Fruit fly (Drosophila melanogaster) whole organism, wandering third instar larva: ENCODE data around the gene CG14443.

Experiments used
- Abd-B ChIP-seq: fragments of >200 bp; optimal IDR thresholded peaks from 2 replicates; lab custom pipeline; 2017; ENCODE audit warnings: missing biosample characterization, missing genetic modification characterization
- CG32264 ChIP-seq: fragments of 200-800 bp; sonication (Bioruptor generic); optimal IDR thresholded peaks from 2 replicates; lab custom pipeline; 2016; ENCODE audit warnings: missing biosample characterization, missing genetic modification characterization
- CG9705 ChIP-seq: fragments of 200-800 bp; sonication (Bioruptor generic); optimal IDR thresholded peaks from 2 replicates; lab custom pipeline; 2018; ENCODE audit warnings: missing biosample characterization, mild to moderate bottlenecking, missing genetic modification characterization
- CrebA ChIP-seq: fragments of 200-800 bp; sonication (Bioruptor generic); optimal IDR thresholded peaks from 2 replicates; lab custom pipeline; 2016; ENCODE audit warnings: missing biosample characterization, mild to moderate bottlenecking, missing genetic modification characterization, borderline replicate concordance
- Dfd ChIP-seq: fragments of >200 bp; optimal IDR thresholded peaks from 2 replicates; lab custom pipeline; 2017; ENCODE audit warnings: missing biosample characterization, missing genetic modification characterization
- Dif ChIP-seq: fragments of 200-275, 200-300 bp; sonication (Bioruptor generic); optimal IDR thresholded peaks from 2 replicates; lab custom pipeline; 2018; ENCODE audit warnings: missing biosample characterization, missing genetic modification characterization; ENCODE audit not compliant: partially characterized antibody
- GATAd ChIP-seq: sonication (Bioruptor generic); optimal IDR thresholded peaks from 2 replicates; lab custom pipeline; 2016; ENCODE audit warnings: missing biosample characterization, missing genetic modification characterization
- HLH106 ChIP-seq: fragments of 200-800 bp; optimal IDR thresholded peaks from 3 replicates; lab custom pipeline; 2019; ENCODE audit warnings: missing biosample characterization, mild to moderate bottlenecking, missing genetic modification characterization, moderate library complexity
- Hnf4 ChIP-seq: fragments of 200-800 bp; sonication (Bioruptor generic); optimal IDR thresholded peaks from 2 replicates; lab custom pipeline; 2016; ENCODE audit warnings: missing biosample characterization, mild to moderate bottlenecking, missing genetic modification characterization
- Hr78 ChIP-seq: fragments of >200 bp; optimal IDR thresholded peaks from 2 replicates; lab custom pipeline; 2017; ENCODE audit warnings: missing biosample characterization, missing genetic modification characterization
- Hr83 ChIP-seq: fragments of 200-300 bp; sonication (Bioruptor generic); optimal IDR thresholded peaks from 2 replicates; lab custom pipeline; 2016; ENCODE audit warnings: missing biosample characterization, mild to moderate bottlenecking, missing genetic modification characterization, moderate library complexity; ENCODE audit not compliant: poor library complexity, severe bottlenecking
- Jra ChIP-seq: sonication (Bioruptor generic); optimal IDR thresholded peaks from 2 replicates; lab custom pipeline; 2016; ENCODE audit warnings: missing biosample characterization, missing genetic modification characterization
- Mio ChIP-seq: sonication (Bioruptor generic); optimal IDR thresholded peaks from 2 replicates; lab custom pipeline; 2016; ENCODE audit warnings: missing biosample characterization, missing genetic modification characterization
- Myc ChIP-seq: fragments of >200 bp; optimal IDR thresholded peaks from 2 replicates; lab custom pipeline; 2017
- N ChIP-seq: fragments of >200 bp; optimal IDR thresholded peaks from 2 replicates; lab custom pipeline; 2018; ENCODE audit warnings: missing biosample characterization, missing external identifiers, missing genetic modification characterization
- OdsH ChIP-seq: fragments of 200-800 bp; sonication (Bioruptor generic); optimal IDR thresholded peaks from 2 replicates; lab custom pipeline; 2016; ENCODE audit warnings: missing biosample characterization, mild to moderate bottlenecking, missing genetic modification characterization
- Rel ChIP-seq, 2 experiments: fragments of 200-800 bp; sonication (Bioruptor generic) in 1 of 2; optimal IDR thresholded peaks; 2 replicates in 1 of 2; 3 replicates in 1 of 2; lab custom pipeline; 2016 to 2019; ENCODE audit warnings: mild to moderate bottlenecking in 2 of 2, missing biosample characterization in 2 of 2, missing genetic modification characterization in 2 of 2, moderate library complexity in 1 of 2
- Sp1 ChIP-seq: fragments of 200-800 bp; sonication (Bioruptor generic); optimal IDR thresholded peaks from 3 replicates; lab custom pipeline; 2019; ENCODE audit warnings: missing biosample characterization, mild to moderate bottlenecking, missing genetic modification characterization, moderate library complexity
- Vsx2 ChIP-seq: fragments of 200-300, 225-300 bp; sonication (Bioruptor generic); optimal IDR thresholded peaks from 2 replicates; lab custom pipeline; 2018; ENCODE audit warnings: missing biosample characterization, missing genetic modification characterization; ENCODE audit not compliant: partially characterized antibody
- br ChIP-seq: fragments of 200-800 bp; sonication (Bioruptor generic); optimal IDR thresholded peaks from 2 replicates; lab custom pipeline; 2016; ENCODE audit warnings: missing biosample characterization, missing genetic modification characterization
- brk ChIP-seq: fragments of 200-800 bp; sonication (Bioruptor generic); optimal IDR thresholded peaks from 2 replicates; lab custom pipeline; 2016; ENCODE audit warnings: missing biosample characterization, mild to moderate bottlenecking, missing genetic modification characterization
- dl ChIP-seq, 2 experiments: fragments of 175-275, 200-275 bp in 1 of 2; fragments of 200-275 bp in 1 of 2; sonication (Bioruptor generic); optimal IDR thresholded peaks; lab custom pipeline; 2018; ENCODE audit warnings: mild to moderate bottlenecking in 2 of 2, missing biosample characterization in 2 of 2, missing genetic modification characterization in 2 of 2, moderate library complexity in 2 of 2; ENCODE audit not compliant: partially characterized antibody in 2 of 2, insufficient read depth in 1 of 2
- dmrt93B ChIP-seq: fragments of 200-800 bp; sonication (Bioruptor generic); optimal IDR thresholded peaks from 2 replicates; lab custom pipeline; 2018; ENCODE audit warnings: missing biosample characterization, mild to moderate bottlenecking, missing genetic modification characterization
- dsf ChIP-seq: sonication (Bioruptor generic); optimal IDR thresholded peaks from 2 replicates; lab custom pipeline; 2016; ENCODE audit warnings: missing biosample characterization, missing genetic modification characterization, borderline replicate concordance
- ey ChIP-seq: fragments of 200-800 bp; sonication (Bioruptor generic); optimal IDR thresholded peaks from 2 replicates; lab custom pipeline; 2016; ENCODE audit warnings: missing biosample characterization, missing genetic modification characterization
- foxo ChIP-seq, 2 experiments: fragments of 200-800 bp; sonication (Bioruptor generic); optimal IDR thresholded peaks; 2 replicates in 1 of 2; 3 replicates in 1 of 2; lab custom pipeline; 2016 to 2017; ENCODE audit warnings: missing biosample characterization in 2 of 2, missing genetic modification characterization in 2 of 2
- fru ChIP-seq: fragments of 200-800 bp; sonication (Bioruptor generic); optimal IDR thresholded peaks from 3 replicates; lab custom pipeline; 2016; ENCODE audit warnings: missing biosample characterization, mild to moderate bottlenecking, missing genetic modification characterization
- h ChIP-seq: fragments of 200-800 bp; sonication (Bioruptor generic); optimal IDR thresholded peaks from 3 replicates; lab custom pipeline; 2016; ENCODE audit warnings: missing biosample characterization, mild to moderate bottlenecking, missing genetic modification characterization
- jim ChIP-seq: fragments of 175-275, 200-325 bp; sonication (Bioruptor generic); optimal IDR thresholded peaks from 2 replicates; lab custom pipeline; 2016; ENCODE audit warnings: missing biosample characterization, mild to moderate bottlenecking, missing genetic modification characterization
- lola ChIP-seq: fragments of >200 bp; optimal IDR thresholded peaks from 2 replicates; lab custom pipeline; 2017; ENCODE audit warnings: missing biosample characterization, missing genetic modification characterization
- pan ChIP-seq: fragments of >200 bp; optimal IDR thresholded peaks from 2 replicates; lab custom pipeline; 2017
- psq ChIP-seq: fragments of 200-800 bp; sonication (Bioruptor generic); optimal IDR thresholded peaks from 3 replicates; lab custom pipeline; 2017; ENCODE audit warnings: missing biosample characterization, mild to moderate bottlenecking, missing genetic modification characterization, moderate library complexity
- rgr ChIP-seq: fragments of 200-800 bp; sonication (Bioruptor generic); optimal IDR thresholded peaks from 3 replicates; lab custom pipeline; 2016; ENCODE audit warnings: missing biosample characterization, mild to moderate bottlenecking, missing genetic modification characterization
- sage ChIP-seq: fragments of 200-800 bp; sonication (Bioruptor generic); optimal IDR thresholded peaks from 2 replicates; lab custom pipeline; 2016; ENCODE audit warnings: missing biosample characterization, mild to moderate bottlenecking, missing genetic modification characterization
- sv ChIP-seq: fragments of 200-800 bp; sonication (Bioruptor generic); optimal IDR thresholded peaks from 3 replicates; lab custom pipeline; 2016; ENCODE audit warnings: missing biosample characterization, missing genetic modification characterization
- tai ChIP-seq: sonication (Bioruptor generic); optimal IDR thresholded peaks from 2 replicates; lab custom pipeline; 2016; ENCODE audit warnings: missing biosample characterization, missing genetic modification characterization
- usp ChIP-seq: fragments of >200 bp; optimal IDR thresholded peaks from 2 replicates; lab custom pipeline; 2017; ENCODE audit warnings: missing biosample characterization, missing genetic modification characterization
- woc ChIP-seq: sonication (Bioruptor generic); optimal IDR thresholded peaks from 2 replicates; lab custom pipeline; 2016; ENCODE audit warnings: missing biosample characterization, mild to moderate bottlenecking, missing genetic modification characterization

CG14443 gene

dm6 chrX:6654198-6654831, 20.6 kb downstream of the CG14443 start, which contains the start of the genes CG3226 and Cdc7 (continued):
- TF ChIP-seq CG32264 (GFP tag; lab: Kevin White, UChicago) (no peak), Myc (lab: Kevin White, UChicago) (peak; percentile 15)

DNA sequence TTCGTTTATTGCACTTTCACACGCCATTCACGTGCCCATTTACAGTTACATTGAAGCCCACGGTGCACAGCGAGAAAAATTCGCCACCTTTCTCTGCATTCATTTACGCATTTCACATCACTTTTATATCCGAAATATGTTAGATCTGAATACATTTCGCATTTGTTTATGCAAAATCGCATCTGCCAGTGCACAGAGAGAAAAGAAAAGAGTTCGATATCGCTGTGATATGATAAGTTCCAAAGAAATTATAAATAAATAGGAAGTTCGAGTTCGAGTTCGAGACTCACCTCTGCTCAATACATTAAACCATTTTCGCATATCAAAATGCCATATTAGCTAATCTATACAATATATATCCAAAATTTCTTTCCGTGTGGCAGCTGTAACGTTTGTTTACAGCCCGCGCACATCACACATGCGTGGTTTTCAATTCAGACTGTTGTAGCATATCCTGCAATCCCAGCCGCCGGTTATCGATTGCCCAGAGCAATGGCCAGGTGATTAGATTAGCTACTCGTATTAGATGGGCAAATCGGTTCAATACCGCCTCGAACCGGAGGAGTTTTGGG, 22.4 kb downstream of the CG14443 start:
- TF ChIP-seq GATAd (GFP tag; lab: Kevin White, UChicago): no peak
- peak; percentile 2 to 90 for TF ChIP-seq foxo (GFP tag; optimal IDR thresholded peaks at IDR 0.05; lab: Kevin White, UChicago)
- no peak for TF ChIP-seq tai (GFP tag; lab: Kevin White, UChicago)
- peak; percentile 57 for TF ChIP-seq Jra (GFP tag; lab: Kevin White, UChicago)
- no peak for TF ChIP-seq Rel (GFP tag; optimal IDR thresholded peaks at IDR 0.05; lab: Kevin White, UChicago)
- TF ChIP-seq Rel (tag; optimal IDR thresholded peaks at IDR 0.05; lab: Kevin White, UChicago): peak; percentile 24
- no peak for TF ChIP-seq Hr83
- peak; percentile 69 for TF ChIP-seq sv (GFP tag; lab: Kevin White, UChicago)
- TF ChIP-seq ey (GFP tag; lab: Kevin White, UChicago): peak; percentile 86
- peak; percentile 85 for TF ChIP-seq dmrt93B
- TF ChIP-seq brk (GFP tag; lab: Kevin White, UChicago): peak; percentile 33
- peak; percentile 94 for TF ChIP-seq fru (GFP tag; lab: Kevin White, UChicago)
- peak; percentile 88 for TF ChIP-seq Sp1 (GFP tag; lab: Kevin White, UChicago)
- TF ChIP-seq h (GFP tag; lab: Kevin White, UChicago): peak; percentile 89
- no peak for TF ChIP-seq Abd-B
- peak; percentile 13 for TF ChIP-seq Mio
- no peak for TF ChIP-seq Myc (lab: Kevin White, UChicago)
- peak; percentile 86 for TF ChIP-seq HLH106 (tag; lab: Kevin White, UChicago)
- TF ChIP-seq Vsx2: no peak
- no peak for TF ChIP-seq usp (GFP tag; lab: Kevin White, UChicago)
- TF ChIP-seq jim (GFP tag; lab: Kevin White, UChicago): no peak
- TF ChIP-seq Dfd: no peak
- peak; percentile 86 for TF ChIP-seq rgr (GFP tag; lab: Kevin White, UChicago)
- no peak for TF ChIP-seq dsf (GFP tag; lab: Kevin White, UChicago)
- no peak for TF ChIP-seq lola (GFP tag; lab: Kevin White, UChicago)
- TF ChIP-seq woc (GFP tag; lab: Kevin White, UChicago): peak; percentile 80
- TF ChIP-seq Dif (GFP tag; lab: Kevin White, UChicago): no peak
- TF ChIP-seq pan (lab: Kevin White, UChicago): no peak
- peak; percentile 76 for TF ChIP-seq psq (GFP tag; lab: Kevin White, UChicago)
- peak; percentile 61 for TF ChIP-seq CG9705
- no peak for TF ChIP-seq dl (GFP tag; optimal IDR thresholded peaks at IDR 0.05; lab: Kevin White, UChicago; ENCODE audit: insufficient read depth in 1 of 2, partially characterized antibody in 2 of 2)
- peak; percentile 83 for TF ChIP-seq Hnf4
- TF ChIP-seq CrebA (GFP tag; lab: Kevin White, UChicago): no peak
- TF ChIP-seq br (GFP tag; lab: Kevin White, UChicago): peak; percentile 86
- no peak for TF ChIP-seq N
- peak; percentile 73 for TF ChIP-seq CG32264 (GFP tag; lab: Kevin White, UChicago)
- TF ChIP-seq sage (GFP tag; lab: Kevin White, UChicago): peak; percentile 50
- TF ChIP-seq Hr78 (GFP tag; lab: Kevin White, UChicago): no peak
- peak; percentile 80 for TF ChIP-seq OdsH
